Fruit fly (Drosophila melanogaster) whole organism, embryonic: ENCODE measurements around the gene CG16758.

ENCODE experiments used
- CG12104 ChIP-seq: fragments of 200-800 bp; sonication (Bioruptor generic); optimal IDR thresholded peaks from 3 replicates; lab custom pipeline; 2016; ENCODE audit warnings: missing biosample characterization, missing genetic modification characterization
- CG12236 ChIP-seq: fragments of 200-800 bp; sonication (Bioruptor generic); optimal IDR thresholded peaks from 2 replicates; lab custom pipeline; 2016; ENCODE audit warnings: missing biosample characterization, missing genetic modification characterization
- CG1602 ChIP-seq: fragments of 200-800 bp; sonication (Bioruptor generic); optimal IDR thresholded peaks from 3 replicates; lab custom pipeline; 2016; ENCODE audit warnings: missing biosample characterization, missing genetic modification characterization
- CG18619 ChIP-seq: fragments of 200-800 bp; sonication (Bioruptor generic); optimal IDR thresholded peaks from 3 replicates; lab custom pipeline; 2017; ENCODE audit warnings: missing biosample characterization, mild to moderate bottlenecking, missing genetic modification characterization
- CG2120 ChIP-seq: fragments of 200-800 bp; sonication (Bioruptor generic); optimal IDR thresholded peaks from 3 replicates; lab custom pipeline; 2016; ENCODE audit warnings: missing biosample characterization, missing genetic modification characterization
- CG2678 ChIP-seq: fragments of 200-800 bp; sonication (Bioruptor generic); optimal IDR thresholded peaks from 3 replicates; lab custom pipeline; 2019; ENCODE audit warnings: missing biosample characterization, mild to moderate bottlenecking, missing genetic modification characterization, moderate library complexity
- CG31441 ChIP-seq: fragments of 200-800 bp; sonication (Bioruptor generic); IDR thresholded peaks from 2 replicates; pipeline ENCODE4 v1.3.6; 2022; ENCODE audit warnings: missing biosample characterization, missing genetic modification characterization
- CG32767 ChIP-seq: fragments of 200-800 bp; sonication (Bioruptor generic); IDR thresholded peaks from 2 replicates; pipeline ENCODE4 v1.3.6; 2022; ENCODE audit warnings: missing biosample characterization, missing genetic modification characterization
- CG3281 ChIP-seq: fragments of 200-800 bp; sonication (Bioruptor generic); optimal IDR thresholded peaks from 3 replicates; lab custom pipeline; 2017; ENCODE audit warnings: missing biosample characterization, mild to moderate bottlenecking, missing genetic modification characterization
- CG34224 ChIP-seq: fragments of 200-800 bp; sonication (Bioruptor generic); IDR thresholded peaks from 3 replicates; pipeline ENCODE4 v1.3.6; 2022; ENCODE audit warnings: missing biosample characterization, missing genetic modification characterization; ENCODE audit not compliant: partially characterized antibody
- CG3726 ChIP-seq: fragments of 200-800 bp; sonication (Bioruptor generic); IDR thresholded peaks from 3 replicates; pipeline ENCODE4, ENCODE4 v1.3.6; 2022; ENCODE audit warnings: missing biosample characterization, missing genetic modification characterization
- CG3995 ChIP-seq: fragments of 200-800 bp; sonication (Bioruptor generic); optimal IDR thresholded peaks from 3 replicates; lab custom pipeline; 2016; ENCODE audit warnings: missing biosample characterization, missing genetic modification characterization
- CG5245 ChIP-seq: fragments of 200-800 bp; sonication (Bioruptor generic); optimal IDR thresholded peaks from 3 replicates; lab custom pipeline; 2016; ENCODE audit warnings: missing biosample characterization, missing genetic modification characterization
- CG6254 ChIP-seq: fragments of 200-800 bp; sonication (Bioruptor generic); optimal IDR thresholded peaks from 3 replicates; lab custom pipeline; 2017; ENCODE audit warnings: mild to moderate bottlenecking, missing biosample characterization, missing genetic modification reagents, missing genetic modification characterization
- CG8924 ChIP-seq: fragments of 200-800 bp; optimal IDR thresholded peaks from 3 replicates; lab custom pipeline; 2019; ENCODE audit warnings: missing biosample characterization, mild to moderate bottlenecking, missing genetic modification characterization, moderate library complexity
- CG9876 ChIP-seq: fragments of 200-800 bp; sonication (Bioruptor generic); optimal IDR thresholded peaks from 2 replicates; lab custom pipeline; 2016; ENCODE audit warnings: missing biosample characterization, missing genetic modification characterization
- Ets97D ChIP-seq: fragments of 200-800 bp; sonication (Bioruptor generic); optimal IDR thresholded peaks from 3 replicates; lab custom pipeline; 2016; ENCODE audit warnings: missing biosample characterization, missing genetic modification characterization
- Fer2 ChIP-seq: fragments of 200-800 bp; sonication (Bioruptor generic); optimal IDR thresholded peaks from 2 replicates; lab custom pipeline; 2018; ENCODE audit warnings: missing biosample characterization, mild to moderate bottlenecking, missing genetic modification characterization, moderate library complexity
- HLH54F ChIP-seq: fragments of 200-800 bp; sonication (Bioruptor generic); optimal IDR thresholded peaks from 3 replicates; lab custom pipeline; 2016; ENCODE audit warnings: missing biosample characterization, missing genetic modification characterization
- Lim3 ChIP-seq: fragments of 200-800 bp; sonication (Bioruptor generic); IDR thresholded peaks from 2 replicates; pipeline ENCODE4 v1.3.6; 2022; ENCODE audit warnings: missing biosample characterization, missing genetic modification characterization
- Med ChIP-seq: fragments of 200-800 bp; sonication (Bioruptor generic); peaks from one replicate; lab custom pipeline; 2016; ENCODE audit warnings: missing biosample characterization, missing genetic modification characterization, mild to moderate bottlenecking, inconsistent platforms, moderate library complexity
- Poxn ChIP-seq: fragments of 200-800 bp; sonication (Bioruptor generic); IDR thresholded peaks from 2 replicates; pipeline ENCODE4 v1.3.6; 2022; ENCODE audit warnings: missing biosample characterization, missing genetic modification characterization
- Ptx1 ChIP-seq: fragments of 200-800 bp; sonication (Bioruptor generic); IDR thresholded peaks from 2 replicates; pipeline ENCODE4 v1.3.6; 2022; ENCODE audit warnings: missing biosample characterization, missing genetic modification characterization
- Sox100B ChIP-seq: fragments of 200-800 bp; sonication (Bioruptor generic); optimal IDR thresholded peaks from 3 replicates; lab custom pipeline; 2018; ENCODE audit warnings: missing biosample characterization, mild to moderate bottlenecking, missing genetic modification characterization
- Sox102F ChIP-seq: fragments of 200-800 bp; sonication (Bioruptor generic); optimal IDR thresholded peaks from 2 replicates; lab custom pipeline; 2018; ENCODE audit warnings: missing biosample characterization, mild to moderate bottlenecking, missing genetic modification characterization, moderate library complexity
- YL-1 ChIP-seq: fragments of 200-800 bp; sonication (Bioruptor generic); optimal IDR thresholded peaks from 3 replicates; lab custom pipeline; 2017; ENCODE audit warnings: missing biosample characterization, mild to moderate bottlenecking, missing genetic modification characterization
- abd-A ChIP-seq: fragments of 200-800 bp; sonication (Bioruptor generic); optimal IDR thresholded peaks from 3 replicates; lab custom pipeline; 2019; ENCODE audit warnings: missing biosample characterization, mild to moderate bottlenecking, missing genetic modification characterization, moderate library complexity
- aop ChIP-seq: fragments of 200-800 bp; sonication (Bioruptor generic); IDR thresholded peaks from 2 replicates; pipeline ENCODE4 v1.3.6; 2022; ENCODE audit warnings: missing biosample characterization, missing genetic modification characterization
- bcd ChIP-seq: fragments of 200-800 bp; sonication (Bioruptor generic); optimal IDR thresholded peaks from 2 replicates; lab custom pipeline; 2017; ENCODE audit warnings: missing biosample characterization, mild to moderate bottlenecking, missing genetic modification characterization
- cas ChIP-seq: fragments of 200-800 bp; sonication (Bioruptor generic); IDR thresholded peaks from 2 replicates; pipeline ENCODE4 v1.3.6; 2022; ENCODE audit warnings: missing biosample characterization, missing genetic modification characterization
- crol ChIP-seq: fragments of 200-800 bp; sonication (Bioruptor generic); IDR thresholded peaks from 2 replicates; pipeline ENCODE4 v1.3.6; 2022; ENCODE audit warnings: missing biosample characterization, missing genetic modification characterization
- disco-r ChIP-seq: fragments of 200-800 bp; sonication (Bioruptor generic); optimal IDR thresholded peaks from 2 replicates; lab custom pipeline; 2016; ENCODE audit warnings: missing biosample characterization, missing genetic modification characterization
- dpn ChIP-seq, 2 experiments: fragments of 200-800 bp; sonication (Bioruptor generic); optimal IDR thresholded peaks; 3 replicates each; lab custom pipeline; 2016; ENCODE audit warnings: missing biosample characterization in 2 of 2, missing genetic modification characterization in 2 of 2
- ems ChIP-seq: fragments of 200-800 bp; sonication (Bioruptor generic); optimal IDR thresholded peaks from 3 replicates; lab custom pipeline; 2016; ENCODE audit warnings: missing biosample characterization, missing genetic modification characterization
- exex ChIP-seq: fragments of 200-800 bp; sonication (Bioruptor generic); optimal IDR thresholded peaks from 4 replicates; lab custom pipeline; 2018; ENCODE audit warnings: missing biosample characterization, mild to moderate bottlenecking, missing genetic modification characterization, moderate library complexity
- hb ChIP-seq: fragments of 200-800 bp; sonication (Bioruptor generic); IDR thresholded peaks from 3 replicates; pipeline ENCODE4 v1.3.6; 2022; ENCODE audit warnings: missing biosample characterization, missing genetic modification characterization; ENCODE audit not compliant: partially characterized antibody
- hbn ChIP-seq: fragments of 200-800 bp; sonication (Bioruptor generic); IDR thresholded peaks from 2 replicates; pipeline ENCODE4 v1.3.6; 2022; ENCODE audit warnings: missing biosample characterization, missing genetic modification characterization; ENCODE audit not compliant: partially characterized antibody
- jing ChIP-seq: fragments of 200-800 bp; sonication (Bioruptor generic); optimal IDR thresholded peaks from 2 replicates; lab custom pipeline; 2018; ENCODE audit warnings: missing biosample characterization, mild to moderate bottlenecking, missing genetic modification characterization
- lbe ChIP-seq: fragments of 200-800 bp; sonication (Bioruptor generic); optimal IDR thresholded peaks from 2 replicates; lab custom pipeline; 2016; ENCODE audit warnings: missing biosample characterization, mild to moderate bottlenecking, missing genetic modification characterization
- oc ChIP-seq: fragments of 200-800 bp; sonication (Bioruptor generic); optimal IDR thresholded peaks from 2 replicates; lab custom pipeline; 2018; ENCODE audit warnings: missing biosample characterization, mild to moderate bottlenecking, missing genetic modification characterization, moderate library complexity
- pum ChIP-seq: fragments of 200-800 bp; sonication (Bioruptor generic); optimal IDR thresholded peaks from 2 replicates; lab custom pipeline; 2016; ENCODE audit warnings: missing biosample characterization, missing genetic modification characterization
- salm ChIP-seq: fragments of 200-800 bp; sonication (Bioruptor generic); optimal IDR thresholded peaks from 2 replicates; lab custom pipeline; 2018; ENCODE audit warnings: missing biosample characterization, mild to moderate bottlenecking, missing genetic modification characterization
- schlank ChIP-seq: fragments of 200-800 bp; sonication (Bioruptor generic); optimal IDR thresholded peaks from 2 replicates; lab custom pipeline; 2018; ENCODE audit warnings: missing biosample characterization, mild to moderate bottlenecking, missing genetic modification characterization
- sd ChIP-seq: fragments of 200-800 bp; sonication (Bioruptor generic); optimal IDR thresholded peaks from 3 replicates; lab custom pipeline; 2018; ENCODE audit warnings: missing biosample characterization, mild to moderate bottlenecking, missing genetic modification characterization, moderate library complexity
- seq ChIP-seq: fragments of 200-800 bp; sonication (Bioruptor generic); IDR thresholded peaks from 2 replicates; pipeline ENCODE4 v1.3.6; 2022; ENCODE audit warnings: missing biosample characterization, missing genetic modification characterization
- slou ChIP-seq: fragments of 200-800 bp; sonication (Bioruptor generic); optimal IDR thresholded peaks from 3 replicates; lab custom pipeline; 2016; ENCODE audit warnings: missing biosample characterization, missing genetic modification characterization
- sr ChIP-seq: fragments of 200-800 bp; sonication (Bioruptor generic); IDR thresholded peaks from 3 replicates; pipeline ENCODE4 v1.3.6; 2022; ENCODE audit warnings: missing biosample characterization, missing genetic modification characterization
- tgo ChIP-seq: fragments of 200-800 bp; sonication (Bioruptor generic); IDR thresholded peaks from 3 replicates; pipeline ENCODE4 v1.3.6; 2022; ENCODE audit warnings: missing biosample characterization, missing genetic modification characterization
- unpg ChIP-seq: fragments of 200-800 bp; sonication (Bioruptor generic); optimal IDR thresholded peaks from 3 replicates; lab custom pipeline; 2018; ENCODE audit warnings: missing biosample characterization, mild to moderate bottlenecking, missing genetic modification characterization, moderate library complexity

Gene CG16758

DNA sequence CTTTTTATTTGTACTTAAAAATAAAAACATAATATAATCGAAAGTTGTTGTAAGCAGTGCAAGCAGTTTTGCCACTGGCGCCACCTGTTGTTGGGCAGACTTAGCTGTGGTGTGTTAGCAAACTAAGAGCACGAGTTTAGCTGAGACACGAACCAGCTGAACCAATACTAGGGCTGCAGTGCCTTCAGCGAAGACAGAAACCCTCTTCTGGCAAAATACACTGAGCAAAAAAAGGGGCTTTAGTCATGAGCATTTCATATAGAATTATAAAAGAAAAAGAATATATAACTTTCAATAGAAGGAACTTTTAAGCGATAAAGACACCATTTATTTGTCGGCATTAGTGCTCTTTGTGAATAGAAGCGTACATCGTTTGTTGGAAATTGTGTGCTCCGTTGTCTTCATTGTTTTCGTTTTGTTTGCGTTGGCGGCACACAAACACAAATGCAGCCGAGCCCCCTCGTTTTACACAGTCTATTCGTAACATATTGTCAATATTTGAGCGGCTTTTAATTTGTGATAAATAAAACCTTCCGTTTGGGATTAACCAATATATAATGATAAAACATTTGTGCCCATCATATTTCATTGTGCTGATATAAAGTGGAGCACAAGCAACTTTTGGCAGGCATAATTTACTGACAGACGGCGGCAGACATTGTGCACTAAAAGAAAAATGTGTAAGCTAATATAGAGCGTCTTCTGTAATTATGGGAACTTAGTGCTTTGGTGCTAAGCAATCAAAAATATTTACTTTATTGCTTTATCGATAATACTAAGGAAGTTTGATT lies 28.2 kb upstream of the CG16758 start (continued):
- peak; percentile 79 for TF ChIP-seq CG9876 (GFP tag; lab: Kevin White, UChicago)
- 0 out of 2 replicates have a peak, but pooled peaks have one; percentile 33 for TF ChIP-seq CG32767 (GFP tag; lab: Robert Waterston, UW)
- TF ChIP-seq Sox102F (GFP tag; lab: Kevin White, UChicago): peak; percentile 66
- peak; percentile 81 for TF ChIP-seq sr
- TF ChIP-seq tgo (GFP tag; lab: Robert Waterston, UW): peak; percentile 71
- peak; percentile 70 for TF ChIP-seq CG2120 (GFP tag; lab: Kevin White, UChicago)
- peak; percentile 16 for TF ChIP-seq CG3995 (GFP tag; lab: Kevin White, UChicago)
- TF ChIP-seq CG18619 (GFP tag; lab: Kevin White, UChicago): peak; percentile 70
- TF ChIP-seq salm: peak; percentile 82
- peak; percentile 96 for TF ChIP-seq Med (GFP tag; lab: Kevin White, UChicago)
- TF ChIP-seq unpg (GFP tag; lab: Kevin White, UChicago): peak; percentile 53
- no peak for TF ChIP-seq hbn (GFP tag; lab: Robert Waterston, UW)
- peak; percentile 75 for TF ChIP-seq cas
- TF ChIP-seq abd-A (tag; lab: Kevin White, UChicago): no peak
- TF ChIP-seq seq (GFP tag; lab: Robert Waterston, UW): peak; percentile 51; the same call in 1 of the 2 replicates
- peak; percentile 62 for TF ChIP-seq exex (tag; lab: Kevin White, UChicago)
- TF ChIP-seq Lim3 (GFP tag; lab: Robert Waterston, UW): no peak
- no peak for TF ChIP-seq hb (GFP tag; lab: Robert Waterston, UW)
- peak; percentile 72 for TF ChIP-seq CG3281 (GFP tag; lab: Kevin White, UChicago)
- TF ChIP-seq crol (GFP tag; lab: Robert Waterston, UW): no peak
- peak; percentile 72 for TF ChIP-seq CG5245
- peak; percentile 28 for TF ChIP-seq slou (GFP tag; lab: Kevin White, UChicago)
- peak; percentile 65 for TF ChIP-seq CG12104
- peak; percentile 63 to 69 for TF ChIP-seq dpn (GFP tag; optimal IDR thresholded peaks at IDR 0.05; lab: Kevin White, UChicago)
- 0 out of 2 replicates have a peak, but pooled peaks have one; percentile 8 for TF ChIP-seq Poxn (GFP tag; lab: Robert Waterston, UW)
- peak; percentile 49 for TF ChIP-seq CG1602 (GFP tag; lab: Kevin White, UChicago)
- peak; percentile 72 for TF ChIP-seq ems (GFP tag; lab: Kevin White, UChicago)
- TF ChIP-seq lbe (GFP tag; lab: Kevin White, UChicago): peak; percentile 65
- peak; percentile 23 for TF ChIP-seq disco-r (GFP tag; lab: Kevin White, UChicago)
- TF ChIP-seq CG8924 (tag; lab: Kevin White, UChicago): peak; percentile 80
- TF ChIP-seq Ets97D: peak; percentile 76
- TF ChIP-seq CG34224 (GFP tag; lab: Robert Waterston, UW): no peak
- peak; percentile 71 for TF ChIP-seq Sox100B (GFP tag; lab: Kevin White, UChicago)
- peak; percentile 73 for TF ChIP-seq oc (tag; lab: Kevin White, UChicago)
- TF ChIP-seq CG6254 (GFP tag; lab: Kevin White, UChicago): peak; percentile 51
- peak; percentile 78 for TF ChIP-seq CG2678 (tag; lab: Kevin White, UChicago)
- TF ChIP-seq YL-1 (GFP tag; lab: Kevin White, UChicago): peak; percentile 68
- TF ChIP-seq pum (GFP tag; lab: Kevin White, UChicago): peak; percentile 14
- TF ChIP-seq Fer2 (tag; lab: Kevin White, UChicago): no peak
- peak; percentile 42 for TF ChIP-seq jing
- TF ChIP-seq CG3726 (GFP tag; lab: Robert Waterston, UW): no peak; the same call in 2 of the 3 replicates
- TF ChIP-seq bcd (GFP tag; lab: Kevin White, UChicago): peak; percentile 71
- TF ChIP-seq CG12236 (GFP tag; lab: Kevin White, UChicago): no peak
- peak; percentile 46 for TF ChIP-seq schlank (tag; lab: Kevin White, UChicago)
- peak; percentile 85 for TF ChIP-seq CG31441 (GFP tag; lab: Robert Waterston, UW)
- TF ChIP-seq aop (GFP tag; lab: Robert Waterston, UW): peak; percentile 69
- no peak for TF ChIP-seq sd (tag; lab: Kevin White, UChicago)
- peak; percentile 56 for TF ChIP-seq HLH54F
- TF ChIP-seq Ptx1 (GFP tag; lab: Robert Waterston, UW): peak; percentile 77
